Worm (Caenorhabditis elegans) whole organism, L1 larva: ENCODE data around the gene npp-5.

ENCODE experiments used
- C16A3.4 ChIP-seq: fragments of 150-350 bp; optimal IDR thresholded peaks from 2 replicates; lab custom pipeline; 2014; ENCODE audit warnings: missing biosample characterization, missing genetic modification characterization
- dpl-1 ChIP-seq, 3 experiments: fragments of 150-350 bp in 2 of 3; sonication (generic microtip) in 1 of 3; optimal IDR thresholded peaks; 2 replicates each; lab custom pipeline; 2014 to 2017; ENCODE audit warnings: missing biosample characterization in 3 of 3, missing genetic modification characterization in 3 of 3, missing genetic modification reagents in 3 of 3
- fkh-8 ChIP-seq: sonication (generic microtip); optimal IDR thresholded peaks from 2 replicates; lab custom pipeline; 2016; ENCODE audit warnings: mild to moderate bottlenecking, missing genetic modification characterization, missing compliant biosample characterization
- hlh-4 ChIP-seq: sonication (generic microtip); optimal IDR thresholded peaks from 2 replicates; lab custom pipeline; 2016; ENCODE audit warnings: mild to moderate bottlenecking, missing genetic modification characterization, missing compliant biosample characterization
- ztf-11 ChIP-seq, 2 experiments: sonication (generic microtip); optimal IDR thresholded peaks; 2 replicates each; lab custom pipeline; 2016 to 2017; ENCODE audit warnings: missing genetic modification characterization in 2 of 2, missing biosample characterization in 1 of 2, missing compliant biosample characterization in 1 of 2

DNA sequence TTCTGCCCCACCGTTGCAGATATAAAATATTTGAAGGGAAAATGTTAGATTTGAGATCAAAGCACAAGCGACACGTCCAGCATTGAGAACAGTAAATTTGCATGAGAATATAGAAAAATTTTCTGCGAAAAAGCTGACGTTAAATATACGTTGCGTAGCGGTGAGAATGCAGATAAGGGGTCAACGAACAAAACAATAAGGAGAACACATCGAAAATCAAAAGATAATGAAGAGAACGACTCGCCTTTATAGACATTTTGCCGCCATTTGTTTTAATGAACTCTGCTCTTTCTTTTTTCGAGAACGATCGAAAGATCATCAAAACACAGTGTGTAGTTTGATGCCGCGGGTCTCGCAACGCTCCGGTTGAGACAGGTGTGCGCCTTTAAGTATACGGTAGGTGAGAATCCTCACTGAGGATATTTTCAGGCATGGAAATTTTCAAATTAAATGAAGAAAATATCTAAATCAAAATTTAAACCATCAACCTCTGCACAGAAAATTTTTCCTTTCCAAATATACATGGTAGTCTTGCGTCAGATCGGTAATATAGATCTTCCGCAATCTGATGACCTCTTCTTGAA is 3.4 kb downstream of the npp-5 start:
- TF ChIP-seq dpl-1 (GFP tag; optimal IDR thresholded peaks at IDR 0.05; lab: Kevin White, UChicago) (no peak), hlh-4 (no peak), C16A3.4 (tag; lab: Kevin White, UChicago) (no peak), fkh-8 (no peak), ztf-11 (tag; optimal IDR thresholded peaks at IDR 0.05; lab: Kevin White, UChicago) (no peak)
